Fruit fly (Drosophila melanogaster) whole organism, embryonic: Measurements from ENCODE around the gene Ctr9.

Experiments
- Atf6 ChIP-seq: fragments of 200-800 bp; sonication (Bioruptor generic); IDR thresholded peaks from 2 replicates; pipeline ENCODE4 v1.3.6; 2022; ENCODE audit warnings: missing biosample characterization, missing genetic modification characterization
- C15 ChIP-seq: fragments of 200-800 bp; sonication (Bioruptor generic); IDR thresholded peaks from 3 replicates; pipeline ENCODE4 v1.3.6; 2022; ENCODE audit warnings: missing biosample characterization, missing genetic modification characterization
- CG11695 ChIP-seq: fragments of 200-800 bp; sonication (Bioruptor generic); IDR thresholded peaks from 3 replicates; pipeline ENCODE4 v1.3.6; 2022; ENCODE audit warnings: missing biosample characterization, missing genetic modification characterization
- CG11696 ChIP-seq: fragments of 200-800 bp; sonication (Bioruptor generic); IDR thresholded peaks from 2 replicates; pipeline ENCODE4 v1.3.6; 2022; ENCODE audit warnings: missing biosample characterization, missing genetic modification characterization
- CG13624 ChIP-seq: fragments of 200-800 bp; sonication (Bioruptor generic); optimal IDR thresholded peaks from 2 replicates; lab custom pipeline; 2016; ENCODE audit warnings: missing biosample characterization, missing genetic modification characterization
- CG13894 ChIP-seq: fragments of 200-800 bp; sonication (Bioruptor generic); optimal IDR thresholded peaks from 3 replicates; lab custom pipeline; 2018; ENCODE audit warnings: missing biosample characterization, mild to moderate bottlenecking, missing genetic modification characterization, moderate library complexity
- CG14014 ChIP-seq: fragments of 200-800 bp; sonication (Bioruptor generic); IDR thresholded peaks from 2 replicates; pipeline ENCODE4 v1.3.6; 2022; ENCODE audit warnings: missing biosample characterization, missing genetic modification characterization
- CG15073 ChIP-seq: fragments of 200-800 bp; sonication (Bioruptor generic); optimal IDR thresholded peaks from 2 replicates; lab custom pipeline; 2016; ENCODE audit warnings: missing biosample characterization, missing genetic modification characterization
- CG18764 ChIP-seq: fragments of 200-800 bp; sonication (Bioruptor generic); optimal IDR thresholded peaks from 3 replicates; lab custom pipeline; 2016; ENCODE audit warnings: missing biosample characterization, missing genetic modification characterization
- CG2120 ChIP-seq: fragments of 200-800 bp; sonication (Bioruptor generic); optimal IDR thresholded peaks from 3 replicates; lab custom pipeline; 2016; ENCODE audit warnings: missing biosample characterization, missing genetic modification characterization
- CG2889 ChIP-seq: fragments of 200-800 bp; sonication (Bioruptor generic); IDR thresholded peaks from 3 replicates; pipeline ENCODE4 v1.3.6; 2022; ENCODE audit warnings: missing biosample characterization, missing genetic modification characterization
- CG3995 ChIP-seq: fragments of 200-800 bp; sonication (Bioruptor generic); optimal IDR thresholded peaks from 3 replicates; lab custom pipeline; 2016; ENCODE audit warnings: missing biosample characterization, missing genetic modification characterization
- CG4360 ChIP-seq: fragments of 200-800 bp; sonication (Bioruptor generic); IDR thresholded peaks from 2 replicates; pipeline ENCODE4 v1.3.6; 2022; ENCODE audit warnings: missing biosample characterization, missing genetic modification characterization
- CG4617 ChIP-seq: fragments of 200-800 bp; sonication (Bioruptor generic); optimal IDR thresholded peaks from 3 replicates; lab custom pipeline; 2016; ENCODE audit warnings: missing biosample characterization, missing genetic modification characterization, borderline replicate concordance
- CG5245 ChIP-seq: fragments of 200-800 bp; sonication (Bioruptor generic); optimal IDR thresholded peaks from 3 replicates; lab custom pipeline; 2016; ENCODE audit warnings: missing biosample characterization, missing genetic modification characterization
- CG6765 ChIP-seq: fragments of 200-800 bp; sonication (Bioruptor generic); optimal IDR thresholded peaks from 3 replicates; lab custom pipeline; 2017; ENCODE audit warnings: missing biosample characterization, mild to moderate bottlenecking, missing genetic modification characterization
- CG7357 ChIP-seq: fragments of 200-800 bp; sonication (Bioruptor generic); IDR thresholded peaks from 3 replicates; pipeline ENCODE4 v1.3.6; 2022; ENCODE audit warnings: missing biosample characterization, missing genetic modification characterization
- CG7987 ChIP-seq: fragments of 200-800 bp; sonication (Bioruptor generic); optimal IDR thresholded peaks from 2 replicates; lab custom pipeline; 2018; ENCODE audit warnings: missing biosample characterization, mild to moderate bottlenecking, missing genetic modification characterization, moderate library complexity
- CG8478 ChIP-seq: fragments of >200 bp; optimal IDR thresholded peaks from 2 replicates; lab custom pipeline; 2018
- CG8765 ChIP-seq: fragments of 200-800 bp; sonication (Bioruptor generic); IDR thresholded peaks from 2 replicates; pipeline ENCODE4 v1.3.6; 2022; ENCODE audit warnings: missing biosample characterization, missing genetic modification characterization
- CoRest ChIP-seq: fragments of 200-800 bp; sonication (Bioruptor generic); optimal IDR thresholded peaks from 3 replicates; lab custom pipeline; 2018; ENCODE audit warnings: missing biosample characterization, mild to moderate bottlenecking, missing genetic modification characterization, moderate library complexity
- Jarid2 ChIP-seq: fragments of 200-800 bp; sonication (Bioruptor generic); optimal IDR thresholded peaks from 3 replicates; lab custom pipeline; 2017; ENCODE audit warnings: mild to moderate bottlenecking, missing biosample characterization, missing genetic modification reagents, missing genetic modification characterization
- Max ChIP-seq: fragments of 200-800 bp; sonication (Bioruptor generic); optimal IDR thresholded peaks from 2 replicates; lab custom pipeline; 2016; ENCODE audit warnings: missing biosample characterization, mild to moderate bottlenecking, missing genetic modification characterization
- Sry-β ChIP-seq: fragments of 200-800 bp; sonication (Bioruptor generic); optimal IDR thresholded peaks from 2 replicates; lab custom pipeline; 2018; ENCODE audit warnings: missing biosample characterization, mild to moderate bottlenecking, missing genetic modification characterization, moderate library complexity
- Usf ChIP-seq: fragments of 200-800 bp; sonication (Bioruptor generic); optimal IDR thresholded peaks from 2 replicates; lab custom pipeline; 2017; ENCODE audit warnings: missing genotype, missing biosample characterization, missing genetic modification characterization
- bigmax ChIP-seq: fragments of 200-800 bp; sonication (Bioruptor generic); optimal IDR thresholded peaks from 2 replicates; lab custom pipeline; 2018; ENCODE audit warnings: missing biosample characterization, mild to moderate bottlenecking, missing genetic modification characterization
- btn ChIP-seq: fragments of 200-800 bp; sonication (Bioruptor generic); optimal IDR thresholded peaks from 2 replicates; lab custom pipeline; 2016; ENCODE audit warnings: missing biosample characterization, missing genetic modification characterization
- caup ChIP-seq: fragments of 200-800 bp; sonication (Bioruptor generic); optimal IDR thresholded peaks from 3 replicates; lab custom pipeline; 2017; ENCODE audit warnings: missing biosample characterization, mild to moderate bottlenecking, missing genetic modification characterization, moderate library complexity; ENCODE audit not compliant: severe bottlenecking
- fru ChIP-seq: fragments of >200 bp; optimal IDR thresholded peaks from 2 replicates; lab custom pipeline; 2017
- gfzf ChIP-seq: fragments of 200-800 bp; sonication (Bioruptor generic); optimal IDR thresholded peaks from 2 replicates; lab custom pipeline; 2016; ENCODE audit warnings: missing biosample characterization, mild to moderate bottlenecking, missing genetic modification characterization, moderate library complexity
- gro ChIP-seq: fragments of 200-800 bp; sonication (Bioruptor generic); optimal IDR thresholded peaks from 2 replicates; lab custom pipeline; 2016; ENCODE audit warnings: missing biosample characterization, missing genetic modification characterization
- gsb ChIP-seq: fragments of 200-800 bp; sonication (Bioruptor generic); IDR thresholded peaks from 2 replicates; pipeline ENCODE4 v1.3.6; 2022; ENCODE audit warnings: missing biosample characterization, missing genetic modification characterization
- hkb ChIP-seq, 2 experiments: fragments of 200-800 bp in 1 of 2; fragments of >200 bp in 1 of 2; sonication (Bioruptor generic) in 1 of 2; IDR thresholded peaks in 1 of 2; optimal IDR thresholded peaks in 1 of 2; 2 replicates each; pipeline versions ENCODE4 v1.3.6 to Lab custom; 2017 to 2022; ENCODE audit warnings: missing biosample characterization in 1 of 2, missing genetic modification characterization in 1 of 2
- ken ChIP-seq: fragments of 200-800 bp; sonication (Bioruptor generic); IDR thresholded peaks from 3 replicates; pipeline ENCODE4 v1.3.6; 2022; ENCODE audit warnings: missing biosample characterization, missing genetic modification characterization
- lab ChIP-seq: fragments of 200-800 bp; sonication (Bioruptor generic); optimal IDR thresholded peaks from 3 replicates; lab custom pipeline; 2017; ENCODE audit warnings: missing biosample characterization, missing genetic modification characterization, mild to moderate bottlenecking, moderate library complexity, missing genetic modification reagents
- lov ChIP-seq, 2 experiments: fragments of 200-800 bp in 1 of 2; fragments of >200 bp in 1 of 2; sonication (Bioruptor generic) in 1 of 2; IDR thresholded peaks in 1 of 2; optimal IDR thresholded peaks in 1 of 2; 2 replicates in 1 of 2; 3 replicates in 1 of 2; pipeline versions ENCODE4 v1.3.6 to Lab custom; 2017 to 2022; ENCODE audit warnings: missing biosample characterization in 1 of 2, missing genetic modification characterization in 1 of 2
- otp ChIP-seq: fragments of 200-800 bp; sonication (Bioruptor generic); IDR thresholded peaks from 3 replicates; pipeline ENCODE4, ENCODE4 v1.3.6; 2022; ENCODE audit warnings: missing biosample characterization, missing genetic modification characterization
- pan ChIP-seq, 4 experiments: fragments of >200 bp in 3 of 4; fragments of 200-800 bp in 1 of 4; sonication (Bioruptor generic) in 1 of 4; optimal IDR thresholded peaks in 3 of 4; IDR thresholded peaks in 1 of 4; 2 replicates each; pipeline versions ENCODE4 v1.3.6 to Lab custom; 2017 to 2022; ENCODE audit warnings: missing biosample characterization in 2 of 4, missing genetic modification characterization in 2 of 4, mixed read lengths in 1 of 4
- pros ChIP-seq: fragments of 200-800 bp; sonication (Bioruptor generic); optimal IDR thresholded peaks from 3 replicates; lab custom pipeline; 2019; ENCODE audit warnings: missing biosample characterization, mild to moderate bottlenecking, missing genetic modification characterization, moderate library complexity
- ranshi ChIP-seq: fragments of 200-800 bp; sonication (Bioruptor generic); IDR thresholded peaks from 2 replicates; pipeline ENCODE4 v1.3.6; 2022; ENCODE audit warnings: missing biosample characterization, missing genetic modification characterization
- repo ChIP-seq: fragments of 200-800 bp; sonication (Bioruptor generic); optimal IDR thresholded peaks from 2 replicates; lab custom pipeline; 2016; ENCODE audit warnings: missing biosample characterization, missing genetic modification characterization
- row ChIP-seq: fragments of 200-800 bp; sonication (Bioruptor generic); IDR thresholded peaks from 3 replicates; pipeline ENCODE4 v1.3.6; 2022; ENCODE audit warnings: missing biosample characterization, missing genetic modification characterization
- salm ChIP-seq: fragments of 200-800 bp; sonication (Bioruptor generic); optimal IDR thresholded peaks from 2 replicates; lab custom pipeline; 2018; ENCODE audit warnings: missing biosample characterization, mild to moderate bottlenecking, missing genetic modification characterization
- sim ChIP-seq: fragments of 200-800 bp; sonication (Bioruptor generic); IDR thresholded peaks from 2 replicates; pipeline ENCODE4 v1.3.6; 2022; ENCODE audit warnings: missing biosample characterization, missing genetic modification characterization
- ssp ChIP-seq: fragments of 200-800 bp; sonication (Bioruptor generic); IDR thresholded peaks from 2 replicates; pipeline ENCODE4 v1.3.6; 2022; ENCODE audit warnings: missing biosample characterization, missing genetic modification characterization
- sug ChIP-seq: fragments of 200-800 bp; optimal IDR thresholded peaks from 2 replicates; lab custom pipeline; 2019; ENCODE audit warnings: missing biosample characterization, mild to moderate bottlenecking, missing genetic modification characterization, moderate library complexity
- z ChIP-seq: fragments of 200-800 bp; sonication (Bioruptor generic); IDR thresholded peaks from 3 replicates; pipeline ENCODE4 v1.3.6; 2022; ENCODE audit warnings: missing biosample characterization, missing genetic modification characterization
- zfh1 ChIP-seq: fragments of 200-800 bp; sonication (Bioruptor generic); IDR thresholded peaks from 3 replicates; pipeline ENCODE4 v1.3.6; 2022; ENCODE audit warnings: missing biosample characterization, missing genetic modification characterization
- zfh2 ChIP-seq: fragments of 200-800 bp; sonication (Bioruptor generic); optimal IDR thresholded peaks from 2 replicates; lab custom pipeline; 2016; ENCODE audit warnings: missing biosample characterization, missing genetic modification characterization

Gene Ctr9

DNA sequence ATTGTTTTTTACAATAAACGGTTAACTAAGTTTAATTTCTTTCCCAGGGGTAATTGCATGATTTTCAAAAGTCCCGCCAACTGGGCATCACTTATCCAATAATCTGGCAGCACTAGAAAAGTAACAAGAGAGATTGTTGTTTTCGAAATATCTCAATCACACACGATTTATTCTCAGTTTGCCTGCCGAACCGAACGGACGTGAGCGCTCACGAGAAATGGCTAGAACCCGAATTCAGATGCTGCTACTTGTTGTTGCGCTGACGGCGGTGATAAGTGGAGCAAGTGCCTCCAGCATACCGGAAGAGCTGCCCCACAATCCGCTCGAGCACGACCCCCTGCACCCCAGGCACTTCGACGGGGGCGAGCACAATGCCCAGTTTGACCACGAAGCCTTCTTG lies 8.5 kb upstream of the Ctr9 start, which contains the start of gene scf (continued):
- TF ChIP-seq Sry-β (GFP tag; lab: Kevin White, UChicago) (peak; percentile 88), gro (GFP tag; lab: Kevin White, UChicago) (peak; percentile 60), ranshi (peak; percentile 37; the same call in 1 of the 2 replicates), pan (optimal IDR thresholded peaks at IDR 0.05; lab: Kevin White, UChicago) (no peak), pan (GFP tag; optimal IDR thresholded peaks at IDR 0.05 in 1 of 2, IDR thresholded peaks at IDR 0.05 in 1 of 2) (peak in 1 of 2 experiments; percentile 37), CG13894 (tag; lab: Kevin White, UChicago) (peak; percentile 40), CG11695 (0 out of 3 replicates have a peak, but pooled peaks have one; percentile 36), CG6765 (no peak), CG11696 (0 out of 2 replicates have a peak, but pooled peaks have one; percentile 17), row (GFP tag; lab: Robert Waterston, UW) (peak; percentile 60), z (GFP tag; lab: Robert Waterston, UW) (peak; percentile 57; the same call in 1 of the 3 replicates), ken (GFP tag; lab: Robert Waterston, UW) (peak; percentile 41; the same call in 1 of the 3 replicates), lab (GFP tag; lab: Kevin White, UChicago) (no peak), CG3995 (GFP tag; lab: Kevin White, UChicago) (peak; percentile 78), repo (GFP tag; lab: Kevin White, UChicago) (peak; percentile 18), gfzf (GFP tag; lab: Kevin White, UChicago) (peak; percentile 16), sug (tag; lab: Kevin White, UChicago) (peak; percentile 40), gsb (0 out of 2 replicates have a peak, but pooled peaks have one; percentile 28), ssp (GFP tag; lab: Robert Waterston, UW) (peak; percentile 55), otp (GFP tag; lab: Robert Waterston, UW) (peak; percentile 12; the same call in 1 of the 3 replicates), CG7987 (GFP tag; lab: Kevin White, UChicago) (peak; percentile 21), lov (optimal IDR thresholded peaks at IDR 0.05; lab: Kevin White, UChicago) (no peak), lov (GFP tag; IDR thresholded peaks at IDR 0.05; lab: Robert Waterston, UW) (peak; percentile 54; the same call in 1 of the 3 replicates), CG14014 (GFP tag; lab: Robert Waterston, UW) (0 out of 2 replicates have a peak, but pooled peaks have one; percentile 34), Atf6 (0 out of 2 replicates have a peak, but pooled peaks have one; percentile 24)

DNA sequence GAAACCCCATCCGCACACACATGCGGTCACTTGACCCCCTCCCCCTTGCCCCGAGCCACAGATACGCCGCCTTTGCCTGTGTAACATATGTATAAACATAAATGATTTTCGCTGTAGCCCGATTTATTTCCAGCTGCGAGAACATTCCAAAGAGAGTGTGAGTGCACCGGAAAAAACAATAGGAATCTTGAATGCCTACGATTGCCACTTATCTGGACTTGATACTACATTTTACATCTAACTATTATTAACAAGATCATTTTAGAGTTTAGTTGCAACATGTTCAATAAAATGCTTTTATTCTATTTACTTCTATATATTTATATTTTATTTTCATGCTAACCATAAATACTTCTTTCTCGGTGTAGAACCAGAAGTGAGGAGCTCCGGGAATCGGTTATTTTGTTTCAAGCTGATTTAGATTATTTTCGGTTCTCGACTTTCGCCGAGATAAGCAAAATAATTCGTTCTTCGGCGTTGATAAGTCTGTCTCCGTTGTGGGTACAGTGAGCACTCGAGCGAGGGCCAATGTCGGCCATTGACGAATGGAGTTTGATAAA lies 6.9 kb upstream of the Ctr9 start:
- TF ChIP-seq zfh1 (GFP tag; lab: Robert Waterston, UW), result peak; percentile 86
- TF ChIP-seq CG18764, result peak; percentile 65
- TF ChIP-seq CG15073, result peak; percentile 44
- peak; percentile 77 for TF ChIP-seq CG5245 (GFP tag; lab: Kevin White, UChicago)
- peak; percentile 69; the same call in 1 of the 2 replicates for TF ChIP-seq sim (GFP tag; lab: Robert Waterston, UW)
- TF ChIP-seq CG4360 (GFP tag; lab: Robert Waterston, UW), result peak; percentile 69
- peak; percentile 67; the same call in 2 of the 3 replicates for TF ChIP-seq CG2889 (GFP tag; lab: Robert Waterston, UW)
- no peak for TF ChIP-seq CG8478 (lab: Kevin White, UChicago)
- TF ChIP-seq Usf, result peak; percentile 51
- TF ChIP-seq pros (GFP tag; lab: Kevin White, UChicago), result peak; percentile 75
- TF ChIP-seq Jarid2 (GFP tag; lab: Kevin White, UChicago), result peak; percentile 53
- TF ChIP-seq Max (GFP tag; lab: Kevin White, UChicago), result peak; percentile 80
- TF ChIP-seq CG4617, result peak; percentile 61
- TF ChIP-seq CG2120 (GFP tag; lab: Kevin White, UChicago), result peak; percentile 75
- TF ChIP-seq bigmax (GFP tag; lab: Kevin White, UChicago), result no peak
- no peak for TF ChIP-seq btn (GFP tag; lab: Kevin White, UChicago)
- TF ChIP-seq zfh2 (GFP tag; lab: Kevin White, UChicago), result no peak
- TF ChIP-seq CG7357 (GFP tag; lab: Robert Waterston, UW), result peak; percentile 66; the same call in 2 of the 3 replicates
- TF ChIP-seq CoRest (tag; lab: Kevin White, UChicago), result peak; percentile 88
- no peak for TF ChIP-seq fru
- peak; percentile 72 for TF ChIP-seq salm (tag; lab: Kevin White, UChicago)
- TF ChIP-seq CG13624 (GFP tag; lab: Kevin White, UChicago), result peak; percentile 26
- TF ChIP-seq hkb (optimal IDR thresholded peaks at IDR 0.05; lab: Kevin White, UChicago), result no peak
- TF ChIP-seq hkb (GFP tag; IDR thresholded peaks at IDR 0.05; lab: Robert Waterston, UW), result peak; percentile 90
- peak; percentile 64; the same call in 1 of the 3 replicates for TF ChIP-seq C15 (GFP tag; lab: Robert Waterston, UW)
- TF ChIP-seq CG8765 (GFP tag; lab: Robert Waterston, UW), result peak; percentile 61; the same call in 1 of the 2 replicates
- TF ChIP-seq caup (GFP tag; lab: Kevin White, UChicago), result peak; percentile 77
